Fruit fly (Drosophila melanogaster) whole organism, embryonic: ENCODE data around the gene PMP34.

ENCODE experiments used
- Aef1 ChIP-seq: fragments of 200-800 bp; sonication (Bioruptor generic); IDR thresholded peaks from 3 replicates; pipeline ENCODE4 v1.3.6; 2022; ENCODE audit warnings: missing biosample characterization, missing genetic modification characterization
- BEAF-32 ChIP-seq: fragments of 200-800 bp; sonication (Bioruptor generic); optimal IDR thresholded peaks from 3 replicates; lab custom pipeline; 2017; ENCODE audit warnings: missing biosample characterization, missing genetic modification characterization, mild to moderate bottlenecking, moderate library complexity, missing genetic modification reagents
- CG10274 ChIP-seq: fragments of 200-800 bp; sonication (Bioruptor generic); optimal IDR thresholded peaks from 3 replicates; lab custom pipeline; 2017; ENCODE audit warnings: missing biosample characterization, mild to moderate bottlenecking, missing genetic modification characterization
- CG10543 ChIP-seq: fragments of 200-800 bp; sonication (Bioruptor generic); optimal IDR thresholded peaks from 3 replicates; lab custom pipeline; 2017; ENCODE audit warnings: missing biosample characterization, mild to moderate bottlenecking, missing genetic modification characterization, moderate library complexity
- CG10959 ChIP-seq: fragments of 200-800 bp; sonication (Bioruptor generic); IDR thresholded peaks from 2 replicates; pipeline ENCODE4 v1.3.6; 2022; ENCODE audit warnings: missing biosample characterization, missing genetic modification characterization
- CG12391 ChIP-seq: fragments of 200-800 bp; sonication (Bioruptor generic); optimal IDR thresholded peaks from 3 replicates; lab custom pipeline; 2018; ENCODE audit warnings: missing biosample characterization, mild to moderate bottlenecking, missing genetic modification characterization, moderate library complexity
- CG13894 ChIP-seq: fragments of 200-800 bp; sonication (Bioruptor generic); optimal IDR thresholded peaks from 3 replicates; lab custom pipeline; 2018; ENCODE audit warnings: missing biosample characterization, mild to moderate bottlenecking, missing genetic modification characterization, moderate library complexity
- CG1602 ChIP-seq: fragments of 200-800 bp; sonication (Bioruptor generic); optimal IDR thresholded peaks from 3 replicates; lab custom pipeline; 2016; ENCODE audit warnings: missing biosample characterization, missing genetic modification characterization
- CG17829 ChIP-seq: fragments of 200-800 bp; optimal IDR thresholded peaks from 2 replicates; lab custom pipeline; 2019; ENCODE audit warnings: missing biosample characterization, mild to moderate bottlenecking, missing genetic modification characterization, moderate library complexity
- CG18619 ChIP-seq: fragments of 200-800 bp; sonication (Bioruptor generic); optimal IDR thresholded peaks from 3 replicates; lab custom pipeline; 2017; ENCODE audit warnings: missing biosample characterization, mild to moderate bottlenecking, missing genetic modification characterization
- CG18764 ChIP-seq: fragments of 200-800 bp; sonication (Bioruptor generic); optimal IDR thresholded peaks from 3 replicates; lab custom pipeline; 2016; ENCODE audit warnings: missing biosample characterization, missing genetic modification characterization
- CG2678 ChIP-seq: fragments of 200-800 bp; sonication (Bioruptor generic); optimal IDR thresholded peaks from 3 replicates; lab custom pipeline; 2019; ENCODE audit warnings: missing biosample characterization, mild to moderate bottlenecking, missing genetic modification characterization, moderate library complexity
- CG42726 ChIP-seq: fragments of 200-800 bp; sonication (Bioruptor generic); IDR thresholded peaks from 2 replicates; pipeline ENCODE4 v1.3.6; 2022; ENCODE audit warnings: missing biosample characterization, missing genetic modification characterization; ENCODE audit not compliant: partially characterized antibody
- CG4360 ChIP-seq: fragments of 200-800 bp; sonication (Bioruptor generic); IDR thresholded peaks from 2 replicates; pipeline ENCODE4 v1.3.6; 2022; ENCODE audit warnings: missing biosample characterization, missing genetic modification characterization
- CG5245 ChIP-seq: fragments of 200-800 bp; sonication (Bioruptor generic); optimal IDR thresholded peaks from 3 replicates; lab custom pipeline; 2016; ENCODE audit warnings: missing biosample characterization, missing genetic modification characterization
- CG6654 ChIP-seq: fragments of 200-800 bp; sonication (Bioruptor generic); optimal IDR thresholded peaks from 2 replicates; lab custom pipeline; 2017; ENCODE audit warnings: missing biosample characterization, mild to moderate bottlenecking, missing genetic modification characterization
- CG6791 ChIP-seq: fragments of 200-800 bp; sonication (Bioruptor generic); IDR thresholded peaks from 3 replicates; pipeline ENCODE4 v1.3.6; 2022; ENCODE audit warnings: missing biosample characterization, missing genetic modification characterization; ENCODE audit not compliant: partially characterized antibody
- CG7928 ChIP-seq: fragments of 200-800 bp; sonication (Bioruptor generic); optimal IDR thresholded peaks from 2 replicates; lab custom pipeline; 2017; ENCODE audit warnings: missing biosample characterization, mild to moderate bottlenecking, missing genetic modification characterization
- CG9437 ChIP-seq: fragments of 200-800 bp; sonication (Bioruptor generic); optimal IDR thresholded peaks from 2 replicates; lab custom pipeline; 2018; ENCODE audit warnings: missing biosample characterization, mild to moderate bottlenecking, missing genetic modification characterization
- CG9797 ChIP-seq: fragments of 200-800 bp; sonication (Bioruptor generic); optimal IDR thresholded peaks from 3 replicates; lab custom pipeline; 2018; ENCODE audit warnings: missing biosample characterization, mild to moderate bottlenecking, missing genetic modification characterization
- CkIIα-i1 ChIP-seq: fragments of 200-800 bp; sonication (Bioruptor generic); IDR thresholded peaks from 2 replicates; pipeline ENCODE4 v1.3.6; 2022; ENCODE audit warnings: missing biosample characterization, missing genetic modification characterization
- CoRest ChIP-seq: fragments of 200-800 bp; sonication (Bioruptor generic); optimal IDR thresholded peaks from 3 replicates; lab custom pipeline; 2018; ENCODE audit warnings: missing biosample characterization, mild to moderate bottlenecking, missing genetic modification characterization, moderate library complexity
- Dll ChIP-seq: fragments of 200-800 bp; sonication (Bioruptor generic); IDR thresholded peaks from 4 replicates; pipeline ENCODE4 v1.3.6; 2022; ENCODE audit warnings: missing biosample characterization, missing genetic modification characterization; ENCODE audit not compliant: partially characterized antibody
- Doc2 ChIP-seq: fragments of 200-800 bp; sonication (Bioruptor generic); IDR thresholded peaks from 2 replicates; pipeline ENCODE4 v1.3.6; 2022; ENCODE audit warnings: missing biosample characterization, missing genetic modification characterization
- E2f2 ChIP-seq: fragments of 200-800 bp; sonication (Bioruptor generic); IDR thresholded peaks from 2 replicates; pipeline ENCODE4 v1.3.6; 2022; ENCODE audit warnings: missing biosample characterization, missing genetic modification characterization
- ERR ChIP-seq: fragments of 200-800 bp; sonication (Bioruptor generic); optimal IDR thresholded peaks from 2 replicates; lab custom pipeline; 2016; ENCODE audit warnings: missing biosample characterization, missing genetic modification characterization
- Hmx ChIP-seq: fragments of 200-800 bp; sonication (Bioruptor generic); optimal IDR thresholded peaks from 2 replicates; lab custom pipeline; 2016; ENCODE audit warnings: missing biosample characterization, missing genetic modification characterization
- Lpt ChIP-seq: fragments of >200 bp; optimal IDR thresholded peaks from 2 replicates; lab custom pipeline; 2018; ENCODE audit warnings: missing biosample characterization, missing genetic modification characterization
- Myb ChIP-seq: fragments of 200-800 bp; sonication (Bioruptor generic); optimal IDR thresholded peaks from 2 replicates; lab custom pipeline; 2016; ENCODE audit warnings: missing biosample characterization, missing genetic modification characterization
- NK7.1 ChIP-seq: fragments of 200-800 bp; sonication (Bioruptor generic); optimal IDR thresholded peaks from 3 replicates; lab custom pipeline; 2016; ENCODE audit warnings: missing biosample characterization, missing genetic modification characterization
- Nf-YA ChIP-seq: fragments of 200-800 bp; sonication (Bioruptor generic); IDR thresholded peaks from 2 replicates; pipeline ENCODE4 v1.3.6; 2022; ENCODE audit warnings: missing biosample characterization, missing genetic modification characterization
- Optix ChIP-seq: fragments of 200-800 bp; sonication (Bioruptor generic); IDR thresholded peaks from 3 replicates; pipeline ENCODE4 v1.3.6; 2022; ENCODE audit warnings: missing biosample characterization, missing genetic modification characterization
- Pdp1 ChIP-seq, 2 experiments: fragments of 200-800 bp; sonication (Bioruptor generic); optimal IDR thresholded peaks; 3 replicates each; lab custom pipeline; 2016; ENCODE audit warnings: missing biosample characterization in 2 of 2, missing genetic modification characterization in 2 of 2, mild to moderate bottlenecking in 1 of 2, moderate library complexity in 1 of 2
- Rfx ChIP-seq: fragments of 200-800 bp; sonication (Bioruptor generic); IDR thresholded peaks from 2 replicates; pipeline ENCODE4 v1.3.6; 2022; ENCODE audit warnings: missing biosample characterization, missing genetic modification characterization
- Six4 ChIP-seq: fragments of 200-800 bp; sonication (Bioruptor generic); optimal IDR thresholded peaks from 2 replicates; lab custom pipeline; 2016; ENCODE audit warnings: missing biosample characterization, missing genetic modification characterization
- Ssrp ChIP-seq: fragments of 200-800 bp; sonication (Bioruptor generic); optimal IDR thresholded peaks from 2 replicates; lab custom pipeline; 2018; ENCODE audit warnings: missing biosample characterization, mild to moderate bottlenecking, missing genetic modification characterization, moderate library complexity
- ab ChIP-seq: fragments of 200-800 bp; sonication (Bioruptor generic); optimal IDR thresholded peaks from 2 replicates; lab custom pipeline; 2016; ENCODE audit warnings: missing biosample characterization, missing genetic modification characterization
- bowl ChIP-seq: fragments of 200-800 bp; sonication (Bioruptor generic); IDR thresholded peaks from 2 replicates; pipeline ENCODE4 v1.3.6; 2022; ENCODE audit warnings: missing biosample characterization, missing genetic modification characterization
- chif ChIP-seq, 2 experiments: fragments of 200-800 bp; sonication (Bioruptor generic); optimal IDR thresholded peaks; 3 replicates each; lab custom pipeline; 2016; ENCODE audit warnings: missing biosample characterization in 2 of 2, missing genetic modification characterization in 2 of 2
- chinmo ChIP-seq: fragments of 200-800 bp; sonication (Bioruptor generic); IDR thresholded peaks from 4 replicates; pipeline ENCODE4 v1.3.6; 2022; ENCODE audit warnings: missing biosample characterization, missing genetic modification characterization; ENCODE audit not compliant: partially characterized antibody
- dan ChIP-seq: fragments of 200-800 bp; sonication (Bioruptor generic); IDR thresholded peaks from 2 replicates; pipeline ENCODE4 v1.3.6; 2022; ENCODE audit warnings: missing biosample characterization, missing genetic modification characterization
- dmrt11E ChIP-seq: fragments of 200-800 bp; sonication (Bioruptor generic); optimal IDR thresholded peaks from 3 replicates; lab custom pipeline; 2018; ENCODE audit warnings: missing biosample characterization, mild to moderate bottlenecking, missing genetic modification characterization, moderate library complexity
- ind ChIP-seq: fragments of 200-800 bp; sonication (Bioruptor generic); optimal IDR thresholded peaks from 3 replicates; lab custom pipeline; 2016; ENCODE audit warnings: missing biosample characterization, missing genetic modification characterization
- lbe ChIP-seq: fragments of 200-800 bp; sonication (Bioruptor generic); optimal IDR thresholded peaks from 2 replicates; lab custom pipeline; 2016; ENCODE audit warnings: missing biosample characterization, mild to moderate bottlenecking, missing genetic modification characterization
- lola ChIP-seq, 3 experiments: fragments of >200 bp in 2 of 3; fragments of 200-800 bp in 1 of 3; sonication (Bioruptor generic) in 1 of 3; optimal IDR thresholded peaks; 2 replicates each; lab custom pipeline; 2017 to 2019; ENCODE audit warnings: missing biosample characterization in 3 of 3, missing genetic modification characterization in 3 of 3, mild to moderate bottlenecking in 1 of 3, moderate library complexity in 1 of 3
- nerfin-1 ChIP-seq: fragments of 200-800 bp; sonication (Bioruptor generic); optimal IDR thresholded peaks from 3 replicates; lab custom pipeline; 2019; ENCODE audit warnings: missing biosample characterization, mild to moderate bottlenecking, missing genetic modification characterization, moderate library complexity
- p53 ChIP-seq: fragments of 200-800 bp; sonication (Bioruptor generic); optimal IDR thresholded peaks from 2 replicates; lab custom pipeline; 2016; ENCODE audit warnings: missing biosample characterization, missing genetic modification characterization
- pnt ChIP-seq: fragments of 200-800 bp; sonication (Bioruptor generic); optimal IDR thresholded peaks from 3 replicates; lab custom pipeline; 2016; ENCODE audit warnings: missing biosample characterization, missing genetic modification characterization
- stwl ChIP-seq: fragments of 200-800 bp; sonication (Bioruptor generic); optimal IDR thresholded peaks from 3 replicates; lab custom pipeline; 2018; ENCODE audit warnings: missing biosample characterization, mild to moderate bottlenecking, missing genetic modification characterization, moderate library complexity
- usp ChIP-seq: fragments of >200 bp; optimal IDR thresholded peaks from 2 replicates; lab custom pipeline; 2017; ENCODE audit warnings: missing biosample characterization, missing genetic modification characterization

PMP34 gene

DNA sequence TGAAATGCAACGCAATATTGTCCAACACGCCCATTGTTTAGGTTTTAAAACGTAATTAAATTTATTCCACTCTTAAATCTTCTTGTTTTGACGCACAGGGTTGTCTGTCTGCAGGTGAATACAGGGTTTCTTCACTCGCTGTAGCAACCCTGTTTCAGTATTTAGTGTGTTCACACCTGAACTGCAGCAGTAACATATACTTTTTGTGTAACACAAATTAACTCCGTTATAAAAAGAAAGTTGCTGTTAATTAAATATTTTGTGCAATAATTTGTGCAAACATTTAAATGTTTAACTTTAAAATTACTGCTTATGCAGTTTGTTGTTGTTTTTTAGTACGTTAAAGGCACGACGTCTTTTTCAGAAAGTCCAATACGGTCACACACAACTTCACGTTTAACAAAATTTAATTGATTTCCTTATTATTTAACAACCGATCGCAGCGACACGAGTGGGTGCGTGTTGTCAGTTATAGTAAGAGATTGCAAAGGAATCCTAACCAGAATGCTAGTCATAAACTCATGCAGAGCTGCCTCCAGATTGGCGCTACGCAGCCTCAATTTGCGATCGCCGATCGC lies 26.3 kb upstream of the PMP34 start, which contains the start of the genes CG15012 and Fdx2 (continued):
- no peak for TF ChIP-seq Doc2 (GFP tag; lab: Robert Waterston, UW)
- TF ChIP-seq CG7928 (GFP tag; lab: Kevin White, UChicago): peak; percentile 76
- no peak for TF ChIP-seq dan
- TF ChIP-seq Pdp1 (GFP tag; optimal IDR thresholded peaks at IDR 0.05; lab: Kevin White, UChicago): peak in 1 of 2 experiments; percentile 82
- peak; percentile 53; the same call in 3 of the 4 replicates for TF ChIP-seq Dll
- TF ChIP-seq Myb (GFP tag; lab: Kevin White, UChicago): peak; percentile 55
- no peak for TF ChIP-seq Ssrp (tag; lab: Kevin White, UChicago)
- TF ChIP-seq dmrt11E (tag; lab: Kevin White, UChicago): no peak
- no peak for TF ChIP-seq CG18764 (GFP tag; lab: Kevin White, UChicago)
- no peak for TF ChIP-seq CG6654
- TF ChIP-seq CG18619 (GFP tag; lab: Kevin White, UChicago): no peak
- TF ChIP-seq CG13894 (tag; lab: Kevin White, UChicago): peak; percentile 7
- no peak for TF ChIP-seq usp
- peak; percentile 7 for TF ChIP-seq p53 (GFP tag; lab: Kevin White, UChicago)
- no peak for TF ChIP-seq CG10274 (GFP tag; lab: Kevin White, UChicago)
- TF ChIP-seq ERR (GFP tag; lab: Kevin White, UChicago): no peak
- TF ChIP-seq CkIIα-i1: no peak
- peak; percentile 28 for TF ChIP-seq CG9437 (GFP tag; lab: Kevin White, UChicago)
- TF ChIP-seq Hmx (GFP tag; lab: Kevin White, UChicago): no peak
- TF ChIP-seq nerfin-1 (tag; lab: Kevin White, UChicago): peak; percentile 12
- TF ChIP-seq BEAF-32 (GFP tag; lab: Kevin White, UChicago): peak; percentile 46
- TF ChIP-seq CG42726 (GFP tag; lab: Robert Waterston, UW): no peak
- TF ChIP-seq CoRest (tag; lab: Kevin White, UChicago): peak; percentile 54
- TF ChIP-seq bowl (GFP tag; lab: Robert Waterston, UW): no peak
- TF ChIP-seq ab (GFP tag; lab: Kevin White, UChicago): no peak
- TF ChIP-seq NK7.1 (GFP tag; lab: Kevin White, UChicago): no peak
- TF ChIP-seq CG12391 (tag; lab: Kevin White, UChicago): peak; percentile 57
- TF ChIP-seq CG17829: peak; percentile 64
- no peak for TF ChIP-seq Six4 (GFP tag; lab: Kevin White, UChicago)
- no peak for TF ChIP-seq Nf-YA (GFP tag; lab: Robert Waterston, UW)
- no peak for TF ChIP-seq CG5245 (GFP tag; lab: Kevin White, UChicago)
- 0 out of 2 replicates have a peak, but pooled peaks have one; percentile 23 for TF ChIP-seq Rfx (GFP tag; lab: Robert Waterston, UW)
- TF ChIP-seq Aef1 (GFP tag; lab: Robert Waterston, UW): no peak; the same call in 2 of the 3 replicates
- TF ChIP-seq Lpt: no peak
- TF ChIP-seq CG2678 (tag; lab: Kevin White, UChicago): peak; percentile 21
- no peak for TF ChIP-seq CG10543 (GFP tag; lab: Kevin White, UChicago)
- no peak for TF ChIP-seq CG6791 (GFP tag; lab: Robert Waterston, UW)
- TF ChIP-seq CG10959: no peak
- peak; percentile 87 for TF ChIP-seq CG9797 (GFP tag; lab: Kevin White, UChicago)
- TF ChIP-seq chinmo (GFP tag; lab: Robert Waterston, UW): 0 out of 4 replicates have a peak, but pooled peaks have one; percentile 36
- TF ChIP-seq CG4360: peak; percentile 32; the same call in 1 of the 2 replicates
- TF ChIP-seq lola (GFP tag; optimal IDR thresholded peaks at IDR 0.05; lab: Kevin White, UChicago): peak in 1 of 3 experiments; percentile 31
- TF ChIP-seq ind (GFP tag; lab: Kevin White, UChicago): peak; percentile 37
- TF ChIP-seq chif (GFP tag; optimal IDR thresholded peaks at IDR 0.05; lab: Kevin White, UChicago): peak in 1 of 2 experiments; percentile 21
- TF ChIP-seq CG1602 (GFP tag; lab: Kevin White, UChicago): no peak
- peak; percentile 54 for TF ChIP-seq E2f2 (GFP tag; lab: Robert Waterston, UW)
- peak; percentile 97 for TF ChIP-seq stwl (tag; lab: Kevin White, UChicago)
- peak; percentile 21 for TF ChIP-seq pnt
- no peak for TF ChIP-seq lbe (GFP tag; lab: Kevin White, UChicago)
- TF ChIP-seq Optix: no peak
